Worm (Caenorhabditis elegans) whole organism, midembryonic: ENCODE measurements around the gene Y41G9A.5.

Source experiments
- T22C8.4 ChIP-seq: fragments of 200-800 bp; sonication (Bioruptor generic); IDR thresholded peaks from 2 replicates; pipeline ENCODE4 v1.3.6; 2022; ENCODE audit warnings: missing genetic modification characterization, missing compliant biosample characterization
- cog-1 ChIP-seq: sonication (generic microtip); optimal IDR thresholded peaks from 2 replicates; lab custom pipeline; 2016; ENCODE audit warnings: missing genetic modification characterization, missing compliant biosample characterization
- flt-1 ChIP-seq: fragments of 200-800 bp; sonication (Bioruptor generic); IDR thresholded peaks from 2 replicates; pipeline ENCODE4 v1.3.6; 2022; ENCODE audit warnings: missing genetic modification characterization, missing compliant biosample characterization
- klf-2 ChIP-seq: fragments of 200-800 bp; sonication (Bioruptor generic); conservative IDR thresholded peaks from 2 replicates; pipeline ENCODE4 v1.3.6; 2022; ENCODE audit warnings: missing genetic modification reagents, missing genetic modification characterization, missing compliant biosample characterization
- med-1 ChIP-seq: sonication (generic microtip); optimal IDR thresholded peaks from 2 replicates; lab custom pipeline; 2017; ENCODE audit warnings: missing genetic modification characterization, mild to moderate bottlenecking, missing compliant biosample characterization, antibody characterized with exemption, missing genetic modification reagents; ENCODE audit not compliant: insufficient read depth
- ref-1 ChIP-seq: fragments of 200-800 bp; sonication (Bioruptor generic); conservative IDR thresholded peaks from 2 replicates; pipeline ENCODE4 v1.3.6; 2022; ENCODE audit warnings: missing genetic modification reagents, missing genetic modification characterization, missing compliant biosample characterization
- tab-1 ChIP-seq: fragments of 200-800 bp; sonication (Bioruptor generic); IDR thresholded peaks from 2 replicates; pipeline ENCODE4 v1.3.6; 2022; ENCODE audit warnings: missing genetic modification characterization, missing compliant biosample characterization
- ztf-23 ChIP-seq: fragments of 200-800 bp; sonication (Bioruptor generic); IDR thresholded peaks from 2 replicates; pipeline ENCODE4 v1.3.6; 2022; ENCODE audit warnings: missing genetic modification reagents, missing genetic modification characterization, missing compliant biosample characterization
- ztf-29 ChIP-seq: fragments of 200-800 bp; sonication (Bioruptor generic); IDR thresholded peaks from 2 replicates; pipeline ENCODE4 v1.3.6; 2022; ENCODE audit warnings: missing genetic modification reagents, missing genetic modification characterization, missing compliant biosample characterization

ce11 chrX:2939526-2939925, 6.9 kb upstream of the Y41G9A.5 start:
- TF ChIP-seq tab-1 (GFP tag; lab: Robert Waterston, UW) = no peak
- no peak for TF ChIP-seq med-1 (GFP tag; lab: Kevin White, UChicago)
- no peak for TF ChIP-seq ztf-29 (GFP tag; lab: Robert Waterston, UW)
- no peak for TF ChIP-seq flt-1 (GFP tag; lab: Robert Waterston, UW)
- no peak for TF ChIP-seq cog-1 (tag; lab: Kevin White, UChicago)
- no peak for TF ChIP-seq klf-2 (GFP tag; lab: Robert Waterston, UW)
- no peak for TF ChIP-seq T22C8.4 (GFP tag; lab: Robert Waterston, UW)
- no peak for TF ChIP-seq ref-1
- no peak for TF ChIP-seq ztf-23 (GFP tag; lab: Robert Waterston, UW)
